Fruit fly (Drosophila melanogaster): ENCODE measurements around the gene hang.

Gene hang

dm6 chrX:16420878-16421277 lies 1.8 kb upstream of the hang start:
- TF ChIP-seq CG17801 (GFP tag; optimal IDR thresholded peaks at IDR 0.05; ENCODE audit: partially characterized antibody) = no peak

dm6 chrX:16421899-16422412 lies 675 bp upstream of the hang start, which contains the start of gene AnxB11:
Gene AnxB11, minus strand, starts transcription at chrX:16422265.
- TF ChIP-seq CG17801 (GFP tag; optimal IDR thresholded peaks at IDR 0.05; ENCODE audit: partially characterized antibody) = no peak

dm6 chrX:16423125-16423509 lies 486 bp downstream of the hang start:
- peak; percentile 36 for TF ChIP-seq CG17801 (GFP tag; optimal IDR thresholded peaks at IDR 0.05; ENCODE audit: partially characterized antibody)

- TF ChIP-seq CG17801 (GFP tag; optimal IDR thresholded peaks at IDR 0.05; ENCODE audit: partially characterized antibody) = no peak
Measured at dm6 chrX:16424296-16424695, 1.7 kb downstream of the hang start.

- TF ChIP-seq CG17801 (GFP tag; optimal IDR thresholded peaks at IDR 0.05; ENCODE audit: partially characterized antibody) = no peak
Measured at dm6 chrX:16425145-16425544, 2.5 kb downstream of the hang start.

- TF ChIP-seq CG17801 (GFP tag; optimal IDR thresholded peaks at IDR 0.05; ENCODE audit: partially characterized antibody) = no peak
Measured at dm6 chrX:16426478-16427052, 3.9 kb downstream of the hang start.

- TF ChIP-seq CG17801 (GFP tag; optimal IDR thresholded peaks at IDR 0.05; ENCODE audit: partially characterized antibody) = no peak
Measured at dm6 chrX:16427786-16428400, 5.3 kb downstream of the hang start.

- no peak for TF ChIP-seq CG17801 (GFP tag; optimal IDR thresholded peaks at IDR 0.05; ENCODE audit: partially characterized antibody)
Measured at dm6 chrX:16428476-16428875, 5.8 kb downstream of the hang start.

dm6 chrX:16441245-16441644 lies 18.6 kb downstream of the hang start, which contains the start of the genes Cdc50 and rngo:
Gene Cdc50, minus strand, starts transcription at chrX:16441296.
Gene rngo, plus strand, starts transcription at chrX:16441433.
- TF ChIP-seq CG17801 (GFP tag; optimal IDR thresholded peaks at IDR 0.05; ENCODE audit: partially characterized antibody) = peak; percentile 46

dm6 chrX:16442361-16442760 lies 19.7 kb downstream of the hang start:
- no peak for TF ChIP-seq CG17801 (GFP tag; optimal IDR thresholded peaks at IDR 0.05; ENCODE audit: partially characterized antibody)

- peak; percentile 56 for TF ChIP-seq CG17801 (GFP tag; optimal IDR thresholded peaks at IDR 0.05; ENCODE audit: partially characterized antibody)
Measured at dm6 chrX:16446769-16447168, 24.1 kb downstream of the hang start, which contains the start of gene eIF2alpha. Gene eIF2alpha, minus strand, starts transcription at chrX:16446993.

dm6 chrX:16448252-16449191 lies 25.9 kb downstream of the hang start, which contains the start of the genes CG34015 and eIF4H1:
Gene CG34015, minus strand, starts transcription at chrX:16448302.
Gene eIF4H1, plus strand, starts transcription at chrX:16448665.
- no peak for TF ChIP-seq CG17801 (GFP tag; optimal IDR thresholded peaks at IDR 0.05; ENCODE audit: partially characterized antibody)

- no peak for TF ChIP-seq CG17801 (GFP tag; optimal IDR thresholded peaks at IDR 0.05; ENCODE audit: partially characterized antibody)
Measured at dm6 chrX:16449316-16449715, 26.7 kb downstream of the hang start.

- TF ChIP-seq CG17801 (GFP tag; optimal IDR thresholded peaks at IDR 0.05; ENCODE audit: partially characterized antibody) = no peak
Measured at dm6 chrX:16456582-16456981, 34.0 kb downstream of the hang start.

dm6 chrX:16458551-16458950 lies 35.9 kb downstream of the hang start:
- TF ChIP-seq CG17801 (GFP tag; optimal IDR thresholded peaks at IDR 0.05; ENCODE audit: partially characterized antibody) = no peak

All from ovary, adult (tissue).